Worm (Caenorhabditis elegans): ENCODE results near the gene C56C10.6.
"Not testable (repeated sequence)": the region's sequence is repeated elsewhere in the genome, so short reads cannot be mapped to it uniquely, and the experiment has no call there.

Gene C56C10.6

ce11 chrII:6581236-6581635 is at the start of gene C56C10.6:
C56C10.6 (minus strand) TSS chrII:6581336.
- no peak for TF ChIP-seq hmbx-1 (tag; optimal IDR thresholded peaks at IDR 0.05)
- no peak for TF ChIP-seq ama-1 (optimal IDR thresholded peaks at IDR 0.05)
- TF ChIP-seq tbx-37 (GFP tag; conservative IDR thresholded peaks at IDR 0.05) = no peak
- TF ChIP-seq hmg-4 (GFP tag; optimal IDR thresholded peaks at IDR 0.05) = no peak
- no peak for TF ChIP-seq aly-1 (tag; optimal IDR thresholded peaks at IDR 0.05)
- no peak for TF ChIP-seq B0310.2 (tag; optimal IDR thresholded peaks at IDR 0.05)

ce11 chrII:6630811-6631210 is 49.7 kb upstream of the C56C10.6 start, which contains the start of gene T19D12.4:
T19D12.4 (plus strand) TSS chrII:6631105.
- no peak for TF ChIP-seq ama-1 (optimal IDR thresholded peaks at IDR 0.05)
- TF ChIP-seq tra-4 (tag; optimal IDR thresholded peaks at IDR 0.05) = no peak
- no peak for TF ChIP-seq hnd-1 (tag; optimal IDR thresholded peaks at IDR 0.05)
- TF ChIP-seq flt-1 (GFP tag; IDR thresholded peaks at IDR 0.05) = no peak

ce11 chrII:6629775-6630174 is 48.6 kb upstream of the C56C10.6 start:
- TF ChIP-seq ceh-13 (GFP tag; optimal IDR thresholded peaks at IDR 0.05) (no peak), hmg-4 (GFP tag; optimal IDR thresholded peaks at IDR 0.05) (no peak), tra-4 (tag; optimal IDR thresholded peaks at IDR 0.05) (no peak)

DNA sequence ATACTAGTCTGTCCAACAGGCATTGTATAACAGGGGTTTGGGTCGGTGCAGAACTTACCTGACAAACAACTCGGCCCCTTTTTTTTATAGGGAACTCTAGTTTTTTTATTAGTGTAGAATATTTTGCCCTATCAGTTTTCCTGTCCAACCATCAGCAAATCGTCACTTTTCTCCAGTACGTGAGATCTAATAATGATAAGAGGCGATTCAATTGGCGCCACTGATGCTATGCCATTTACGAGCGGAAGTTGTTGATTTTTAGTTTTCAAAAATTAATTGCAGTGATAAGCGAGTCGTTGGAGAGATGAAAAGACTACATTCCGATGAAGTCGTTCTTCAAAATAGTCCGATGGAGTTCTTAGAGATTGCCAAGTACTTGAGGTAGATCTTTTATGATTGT is 47.3 kb upstream of the C56C10.6 start:
- no peak for TF ChIP-seq flt-1 (GFP tag; IDR thresholded peaks at IDR 0.05)
- no peak for TF ChIP-seq ets-7 (tag; optimal IDR thresholded peaks at IDR 0.05)
- TF ChIP-seq ceh-36 (tag; optimal IDR thresholded peaks at IDR 0.05) = no peak

DNA sequence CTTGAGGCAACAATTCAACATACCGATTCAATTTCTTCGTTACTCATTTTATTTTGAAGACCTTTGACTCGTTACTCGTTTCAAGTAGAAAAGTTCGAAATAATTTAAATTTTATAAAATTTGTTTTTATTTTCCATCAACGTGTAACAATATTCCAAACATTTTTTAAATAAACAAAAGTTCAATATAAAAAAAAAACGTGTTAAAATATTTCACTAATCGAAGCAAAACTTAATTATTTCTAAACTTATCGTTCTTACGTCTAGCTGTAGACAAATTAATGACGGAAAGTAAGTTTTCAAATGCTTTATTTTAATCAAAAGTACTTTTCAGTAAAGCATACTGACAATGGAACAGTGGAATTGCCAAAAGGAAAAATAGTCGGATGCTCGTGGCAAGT is 46.0 kb upstream of the C56C10.6 start, which contains the start of the genes F54H5.5 and F54H5.2:
F54H5.5 (minus strand) TSS at position 101 of the 400 bp plus-strand sequence.
F54H5.2 (plus strand) TSS at position 303 of the 400 bp plus-strand sequence.
- not testable (repeated sequence) for TF ChIP-seq sea-1 (GFP tag; conservative IDR thresholded peaks at IDR 0.05); pes-1 (GFP tag; IDR thresholded peaks at IDR 0.05); hnd-1 (tag; optimal IDR thresholded peaks at IDR 0.05)

DNA sequence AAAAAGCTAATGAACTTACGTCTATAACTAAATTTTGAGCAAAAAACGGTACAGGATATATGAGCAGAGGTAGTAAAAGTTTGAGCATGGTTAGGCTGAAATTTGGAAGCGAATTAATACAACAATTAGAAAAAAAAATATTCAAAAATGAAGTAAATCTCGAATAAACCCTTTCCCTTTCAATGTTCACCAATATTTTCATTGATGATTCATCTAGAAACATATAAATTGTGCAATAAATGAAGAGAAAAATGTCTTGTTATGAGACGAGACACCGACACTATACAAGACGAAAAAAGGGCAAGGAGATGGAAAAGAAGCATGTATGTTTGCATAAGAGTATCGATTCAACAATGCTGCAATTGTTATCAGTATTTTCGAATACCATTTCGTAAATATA is 44.2 kb upstream of the C56C10.6 start, which contains the start of gene F54H5.14:
F54H5.14 (minus strand) TSS at position 101 of the 400 bp plus-strand sequence.
- no peak for TF ChIP-seq flt-1 (GFP tag; IDR thresholded peaks at IDR 0.05)
- no peak for TF ChIP-seq scrt-1 (GFP tag; IDR thresholded peaks at IDR 0.05)
- TF ChIP-seq ama-1 (optimal IDR thresholded peaks at IDR 0.05) = no peak
- no peak for TF ChIP-seq tbx-37 (GFP tag; conservative IDR thresholded peaks at IDR 0.05)
- TF ChIP-seq ets-7 (tag; optimal IDR thresholded peaks at IDR 0.05) = no peak
- no peak for TF ChIP-seq hmg-4 (GFP tag; optimal IDR thresholded peaks at IDR 0.05)
- TF ChIP-seq tbx-11 (GFP tag; IDR thresholded peaks at IDR 0.05) = no peak
- TF ChIP-seq sea-1 (GFP tag; conservative IDR thresholded peaks at IDR 0.05) = no peak
- TF ChIP-seq ceh-13 (GFP tag; optimal IDR thresholded peaks at IDR 0.05) = no peak
- TF ChIP-seq B0310.2 (tag; optimal IDR thresholded peaks at IDR 0.05) = no peak
- no peak for TF ChIP-seq tra-4 (tag; optimal IDR thresholded peaks at IDR 0.05)
- no peak for TF ChIP-seq pes-1 (GFP tag; IDR thresholded peaks at IDR 0.05)
- no peak for TF ChIP-seq hmbx-1 (tag; optimal IDR thresholded peaks at IDR 0.05)
- no peak for TF ChIP-seq ceh-36 (tag; optimal IDR thresholded peaks at IDR 0.05)
- no peak for TF ChIP-seq hnd-1 (tag; optimal IDR thresholded peaks at IDR 0.05)
- no peak for TF ChIP-seq aly-1 (tag; optimal IDR thresholded peaks at IDR 0.05)
- TF ChIP-seq F13C5.2 (tag; optimal IDR thresholded peaks at IDR 0.05) = no peak

ce11 chrII:6621886-6622285 is 40.8 kb upstream of the C56C10.6 start, which contains the start of gene F54H5.3:
F54H5.3 (plus strand) TSS chrII:6622186.
- TF ChIP-seq tra-4 (tag; optimal IDR thresholded peaks at IDR 0.05) (no peak), ets-7 (tag; optimal IDR thresholded peaks at IDR 0.05) (no peak), hmbx-1 (tag; optimal IDR thresholded peaks at IDR 0.05) (no peak), ama-1 (optimal IDR thresholded peaks at IDR 0.05) (no peak), pes-1 (GFP tag; IDR thresholded peaks at IDR 0.05) (no peak), F13C5.2 (tag; optimal IDR thresholded peaks at IDR 0.05) (no peak), B0310.2 (tag; optimal IDR thresholded peaks at IDR 0.05) (no peak), tbx-11 (GFP tag; IDR thresholded peaks at IDR 0.05) (no peak), tbx-37 (GFP tag; conservative IDR thresholded peaks at IDR 0.05) (no peak)

DNA sequence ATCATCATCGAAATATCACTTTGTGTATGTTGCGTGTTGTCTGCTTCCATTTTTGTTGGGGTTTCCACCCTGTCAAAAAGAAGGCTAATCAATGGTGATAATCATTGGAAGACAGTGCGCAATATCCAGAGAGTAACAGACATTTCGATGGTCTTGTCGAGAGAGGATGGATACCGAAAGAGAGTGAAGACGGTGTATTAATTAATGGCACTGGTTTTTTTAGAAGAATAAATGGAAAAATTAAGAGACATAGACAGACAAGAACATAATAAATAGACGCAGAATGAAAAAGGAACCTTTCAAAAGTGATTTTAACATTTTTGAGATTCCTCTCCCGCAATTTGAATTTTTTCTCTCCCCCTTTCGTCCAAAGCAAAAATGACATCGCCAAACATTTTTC is 37.9 kb upstream of the C56C10.6 start:
- TF ChIP-seq hnd-1 (tag; optimal IDR thresholded peaks at IDR 0.05) = no peak
- TF ChIP-seq hmbx-1 (tag; optimal IDR thresholded peaks at IDR 0.05) = no peak
- no peak for TF ChIP-seq B0310.2 (tag; optimal IDR thresholded peaks at IDR 0.05)
- no peak for TF ChIP-seq tbx-37 (GFP tag; conservative IDR thresholded peaks at IDR 0.05)
- no peak for TF ChIP-seq ama-1 (optimal IDR thresholded peaks at IDR 0.05)
- TF ChIP-seq ets-7 (tag; optimal IDR thresholded peaks at IDR 0.05) = no peak
- no peak for TF ChIP-seq F13C5.2 (tag; optimal IDR thresholded peaks at IDR 0.05)
- no peak for TF ChIP-seq ceh-36 (tag; optimal IDR thresholded peaks at IDR 0.05)
- TF ChIP-seq pes-1 (GFP tag; IDR thresholded peaks at IDR 0.05) = no peak
- TF ChIP-seq hmg-4 (GFP tag; optimal IDR thresholded peaks at IDR 0.05) = no peak
- TF ChIP-seq tra-4 (tag; optimal IDR thresholded peaks at IDR 0.05) = no peak
- no peak for TF ChIP-seq ceh-13 (GFP tag; optimal IDR thresholded peaks at IDR 0.05)

- TF ChIP-seq flt-1 (GFP tag; IDR thresholded peaks at IDR 0.05) (no peak), ama-1 (optimal IDR thresholded peaks at IDR 0.05) (no peak), tbx-11 (GFP tag; IDR thresholded peaks at IDR 0.05) (no peak), ceh-13 (GFP tag; optimal IDR thresholded peaks at IDR 0.05) (no peak), aly-1 (tag; optimal IDR thresholded peaks at IDR 0.05) (no peak), hnd-1 (tag; optimal IDR thresholded peaks at IDR 0.05) (no peak)
Observed at ce11 chrII:6616770-6617169, 35.6 kb upstream of the C56C10.6 start, which contains the start of gene klf-3. klf-3 (plus strand) TSS chrII:6616878.
